Worm (Caenorhabditis elegans): ENCODE measurements around the gene trx-5.

The trx-5 gene

ce11 chrV:1540249-1540648 is 6.0 kb upstream of the trx-5 start:
- TF ChIP-seq Y116A8C.19 (tag; optimal IDR thresholded peaks at IDR 0.05; ENCODE audit: borderline replicate concordance) (no peak), lin-35 (GFP tag; optimal IDR thresholded peaks at IDR 0.05) (no peak), ets-5 (GFP tag; IDR thresholded peaks at IDR 0.05) (0 out of 2 replicates have a peak, but pooled peaks have one; percentile 33)

ce11 chrV:1538842-1539241 is 4.6 kb upstream of the trx-5 start:
- no peak for TF ChIP-seq sptf-1 (tag; optimal IDR thresholded peaks at IDR 0.05)
- no peak for TF ChIP-seq snpc-4 (tag; optimal IDR thresholded peaks at IDR 0.05)
- TF ChIP-seq nhr-71 (tag; optimal IDR thresholded peaks at IDR 0.05), result no peak
- no peak for TF ChIP-seq nhr-12 (tag; optimal IDR thresholded peaks at IDR 0.05)
- TF ChIP-seq efl-3 (GFP tag; optimal IDR thresholded peaks at IDR 0.05), result no peak
- no peak for TF ChIP-seq pqm-1 (tag; optimal IDR thresholded peaks at IDR 0.05)

- TF ChIP-seq ceh-63 (GFP tag; optimal IDR thresholded peaks at IDR 0.05) (no peak), unc-86 (tag; optimal IDR thresholded peaks at IDR 0.05) (no peak), isw-1 (GFP tag; IDR thresholded peaks at IDR 0.05) (no peak), elt-2 (tag; optimal IDR thresholded peaks at IDR 0.05) (no peak), ceh-8 (GFP tag; optimal IDR thresholded peaks at IDR 0.05) (no peak), fos-1 (tag; optimal IDR thresholded peaks at IDR 0.05) (no peak), hlh-17 (GFP tag; optimal IDR thresholded peaks at IDR 0.05; ENCODE audit: borderline replicate concordance) (no peak), lin-13 (GFP tag; optimal IDR thresholded peaks at IDR 0.05) (no peak), ceh-88 (GFP tag; IDR thresholded peaks at IDR 0.05) (no peak), zip-4 (GFP tag; optimal IDR thresholded peaks at IDR 0.05) (no peak), mep-1 (tag; optimal IDR thresholded peaks at IDR 0.05) (no peak), efl-3 (GFP tag; optimal IDR thresholded peaks at IDR 0.05) (no peak), swsn-7 (tag; optimal IDR thresholded peaks at IDR 0.05) (no peak), C04F5.9 (tag; optimal IDR thresholded peaks at IDR 0.05) (no peak), C34B4.2 (tag; optimal IDR thresholded peaks at IDR 0.05) (no peak), fkh-8 (tag; optimal IDR thresholded peaks at IDR 0.05) (no peak)
Observed at ce11 chrV:1536979-1537378, 2.8 kb upstream of the trx-5 start, which contains the start of gene K02H11.9. Gene K02H11.9, minus strand, starts transcription at chrV:1537079.

- TF ChIP-seq unc-62 (GFP tag; optimal IDR thresholded peaks at IDR 0.05) (no peak), lin-15B (tag; optimal IDR thresholded peaks at IDR 0.05) (no peak), efl-3 (GFP tag; optimal IDR thresholded peaks at IDR 0.05) (no peak), tbx-2 (tag; optimal IDR thresholded peaks at IDR 0.05) (no peak), ama-1 (optimal IDR thresholded peaks at IDR 0.05) (no peak), xbp-1 (tag; optimal IDR thresholded peaks at IDR 0.05) (no peak), elt-2 (tag; optimal IDR thresholded peaks at IDR 0.05) (no peak), egl-13 (tag; optimal IDR thresholded peaks at IDR 0.05) (no peak), ztf-11 (tag; optimal IDR thresholded peaks at IDR 0.05) (no peak), ceh-90 (tag; optimal IDR thresholded peaks at IDR 0.05) (no peak)
Observed at ce11 chrV:1532455-1532854, 1.8 kb downstream of the trx-5 start.

ce11 chrV:1531159-1531558 is 3.1 kb downstream of the trx-5 start, which contains the start of gene K02H11.4:
Gene K02H11.4, minus strand, starts transcription at chrV:1531259.
- TF ChIP-seq grh-1 (GFP tag; IDR thresholded peaks at IDR 0.05) (no peak), snu-23 (GFP tag; optimal IDR thresholded peaks at IDR 0.05) (no peak), ces-1 (GFP tag; optimal IDR thresholded peaks at IDR 0.05) (no peak), fos-1 (tag; optimal IDR thresholded peaks at IDR 0.05) (no peak), lsy-2 (tag; optimal IDR thresholded peaks at IDR 0.05) (no peak), ceh-82 (tag; optimal IDR thresholded peaks at IDR 0.05) (no peak), unc-98 (GFP tag; IDR thresholded peaks at IDR 0.05) (no peak), unc-86 (tag; optimal IDR thresholded peaks at IDR 0.05) (no peak), lin-39 (tag; optimal IDR thresholded peaks at IDR 0.05) (no peak), hpl-2 (GFP tag; optimal IDR thresholded peaks at IDR 0.05) (no peak), ceh-63 (GFP tag; optimal IDR thresholded peaks at IDR 0.05) (no peak), tlp-1 (tag; optimal IDR thresholded peaks at IDR 0.05) (no peak), egl-27 (tag; optimal IDR thresholded peaks at IDR 0.05) (no peak)
